Worm (Caenorhabditis elegans): ENCODE results near the gene Y46H3D.1.

DNA sequence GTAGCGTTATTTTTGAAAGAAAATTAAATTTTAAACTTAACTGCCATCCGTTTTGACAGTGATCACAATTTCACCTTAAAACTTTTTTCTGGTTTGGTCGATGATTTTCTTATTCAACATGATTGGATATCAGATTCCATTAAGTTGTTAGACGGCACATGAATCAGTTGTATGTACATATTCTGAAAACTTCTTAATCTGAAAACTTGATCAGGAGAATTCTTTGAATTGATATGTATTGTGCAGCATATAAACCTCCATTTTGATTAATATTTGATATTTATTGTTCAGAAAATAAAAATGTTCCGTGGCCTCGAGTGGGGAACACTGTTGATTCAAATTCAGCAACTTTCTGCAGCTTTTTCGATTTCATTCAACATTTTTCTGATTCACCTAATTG is 2.3 kb upstream of the Y46H3D.1 start, which contains the start of gene str-221:
- no peak for TF ChIP-seq dao-5 (tag; optimal IDR thresholded peaks at IDR 0.05)
- TF ChIP-seq him-1 (tag; optimal IDR thresholded peaks at IDR 0.05): no peak
- TF ChIP-seq W03F9.2 (tag; optimal IDR thresholded peaks at IDR 0.05): no peak

Data from whole organism, L4/young adult.